Worm (Caenorhabditis elegans) whole organism, midembryonic: ENCODE measurements around the gene col-14.

Source experiments
- T22C8.4 ChIP-seq: fragments of 200-800 bp; sonication (Bioruptor generic); IDR thresholded peaks from 2 replicates; pipeline ENCODE4 v1.3.6; 2022; ENCODE audit warnings: missing genetic modification characterization, missing compliant biosample characterization
- flt-1 ChIP-seq: fragments of 200-800 bp; sonication (Bioruptor generic); IDR thresholded peaks from 2 replicates; pipeline ENCODE4 v1.3.6; 2022; ENCODE audit warnings: missing genetic modification characterization, missing compliant biosample characterization
- klf-2 ChIP-seq: fragments of 200-800 bp; sonication (Bioruptor generic); conservative IDR thresholded peaks from 2 replicates; pipeline ENCODE4 v1.3.6; 2022; ENCODE audit warnings: missing genetic modification reagents, missing genetic modification characterization, missing compliant biosample characterization
- med-1 ChIP-seq: sonication (generic microtip); optimal IDR thresholded peaks from 2 replicates; lab custom pipeline; 2017; ENCODE audit warnings: missing genetic modification characterization, mild to moderate bottlenecking, missing compliant biosample characterization, antibody characterized with exemption, missing genetic modification reagents; ENCODE audit not compliant: insufficient read depth
- tab-1 ChIP-seq: fragments of 200-800 bp; sonication (Bioruptor generic); IDR thresholded peaks from 2 replicates; pipeline ENCODE4 v1.3.6; 2022; ENCODE audit warnings: missing genetic modification characterization, missing compliant biosample characterization

DNA sequence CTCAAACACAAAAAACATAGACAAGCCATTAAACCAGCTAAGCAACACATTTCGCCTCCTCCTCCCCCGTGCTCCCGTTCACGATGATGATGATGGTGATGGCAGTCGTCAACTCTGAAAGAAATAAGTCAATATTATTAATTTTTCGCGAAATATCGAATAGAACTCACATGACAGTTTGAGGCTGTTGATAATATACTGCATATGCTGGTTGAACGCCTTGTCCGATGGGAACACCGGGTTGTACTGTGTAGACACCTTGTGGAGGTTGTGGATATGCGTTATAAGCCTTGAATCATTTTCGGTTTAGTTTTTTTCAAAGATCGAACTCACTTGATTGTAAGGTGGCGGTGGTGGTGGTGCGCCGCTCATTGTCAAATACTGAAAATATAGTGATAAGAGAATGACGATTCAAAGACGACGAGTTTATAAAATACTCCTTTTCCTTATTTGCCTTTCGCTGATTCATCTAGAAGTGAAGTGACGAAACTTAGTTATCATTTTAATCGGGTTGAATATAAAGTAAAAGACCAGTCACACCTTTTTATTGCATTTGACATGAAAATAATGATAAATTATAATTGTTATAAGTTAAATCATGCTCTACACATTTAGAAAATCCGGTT is 38.7 kb downstream of the col-14 start, which contains the start of gene C33H5.13:
- TF ChIP-seq med-1 (GFP tag; lab: Kevin White, UChicago) (no peak), flt-1 (GFP tag; lab: Robert Waterston, UW) (no peak), T22C8.4 (GFP tag; lab: Robert Waterston, UW) (no peak), tab-1 (no peak), klf-2 (no peak)
